Worm (Caenorhabditis elegans) whole organism, young adult: ENCODE data around the gene ttn-1.

Experiments
- C17E4.6 ChIP-seq: fragments of 200-800 bp; sonication (Bioruptor generic); IDR thresholded peaks from 2 replicates; pipeline ENCODE4 v1.3.6; 2022; ENCODE audit warnings: missing genetic modification reagents, missing genetic modification characterization, missing compliant biosample characterization
- F22D6.2 ChIP-seq: sonication (generic microtip); optimal IDR thresholded peaks from 2 replicates; lab custom pipeline; 2016; ENCODE audit warnings: mild to moderate bottlenecking, missing genetic modification characterization, missing compliant biosample characterization
- ZK185.1 ChIP-seq: sonication (generic microtip); optimal IDR thresholded peaks from 2 replicates; lab custom pipeline; 2016; ENCODE audit warnings: mild to moderate bottlenecking, missing genetic modification characterization, missing compliant biosample characterization; ENCODE audit not compliant: poor library complexity, severe bottlenecking
- cebp-2 ChIP-seq: fragments of 200-800 bp; sonication (Bioruptor generic); IDR thresholded peaks from 2 replicates; pipeline ENCODE4 v1.3.6; 2022; ENCODE audit warnings: missing genetic modification characterization, missing compliant biosample characterization
- die-1 ChIP-seq: sonication (generic microtip); optimal IDR thresholded peaks from 2 replicates; lab custom pipeline; 2016; ENCODE audit warnings: missing genotype, mild to moderate bottlenecking, missing genetic modification characterization, missing compliant biosample characterization
- him-1 ChIP-seq: sonication (generic microtip); optimal IDR thresholded peaks from 2 replicates; lab custom pipeline; 2016; ENCODE audit warnings: missing genotype, missing genetic modification reagents, missing genetic modification characterization, missing compliant biosample characterization
- hlh-12 ChIP-seq: sonication (generic microtip); optimal IDR thresholded peaks from 2 replicates; lab custom pipeline; 2016; ENCODE audit warnings: missing genetic modification characterization, missing compliant biosample characterization
- lsy-27 ChIP-seq: sonication (generic microtip); optimal IDR thresholded peaks from 2 replicates; lab custom pipeline; 2017; ENCODE audit warnings: missing genetic modification characterization, mild to moderate bottlenecking, missing compliant biosample characterization, antibody characterized with exemption, missing genotype, borderline replicate concordance; ENCODE audit not compliant: insufficient read depth
- nhr-80 ChIP-seq: sonication (generic microtip); optimal IDR thresholded peaks from 2 replicates; lab custom pipeline; 2016; ENCODE audit warnings: missing genetic modification characterization, missing compliant biosample characterization
- snpc-4 ChIP-seq, 5 experiments: fragments of 150-350 bp in 1 of 5; sonication (generic microtip) in 4 of 5; optimal IDR thresholded peaks; 2 replicates each; lab custom pipeline; 2014 to 2018; ENCODE audit warnings: missing genetic modification characterization in 5 of 5, missing biosample characterization in 3 of 5, antibody characterized with exemption in 2 of 5, mild to moderate bottlenecking in 2 of 5, missing compliant biosample characterization in 2 of 5, missing genotype in 2 of 5, moderate library complexity in 2 of 5, missing genetic modification reagents in 1 of 5
- sptf-2 ChIP-seq: fragments of 200-800 bp; sonication (Bioruptor generic); optimal IDR thresholded peaks from 2 replicates; lab custom pipeline; 2018; ENCODE audit warnings: mild to moderate bottlenecking, missing genetic modification characterization, missing compliant biosample characterization
- tbx-9 ChIP-seq: sonication (generic microtip); optimal IDR thresholded peaks from 2 replicates; lab custom pipeline; 2016; ENCODE audit warnings: borderline replicate concordance, missing genetic modification characterization, inconsistent platforms, missing compliant biosample characterization
- ztf-26 ChIP-seq: sonication (generic microtip); optimal IDR thresholded peaks from 2 replicates; lab custom pipeline; 2017; ENCODE audit warnings: missing genetic modification characterization, missing compliant biosample characterization

- TF ChIP-seq die-1 (tag; lab: Kevin White, UChicago) (no peak), sptf-2 (no peak), hlh-12 (no peak), C17E4.6 (no peak), him-1 (no peak), cebp-2 (GFP tag; lab: Robert Waterston, UW) (no peak), snpc-4 (GFP tag; optimal IDR thresholded peaks at IDR 0.05; lab: Kevin White, UChicago) (no peak), snpc-4 (tag; optimal IDR thresholded peaks at IDR 0.05; lab: Kevin White, UChicago) (no peak), tbx-9 (tag; lab: Kevin White, UChicago) (no peak), lsy-27 (no peak), nhr-80 (no peak), ztf-26 (tag; lab: Kevin White, UChicago) (no peak), ZK185.1 (no peak), F22D6.2 (tag; lab: Kevin White, UChicago) (no peak)
Observed at ce11 chrV:6138167-6138566, 64.3 kb downstream of the ttn-1 start.
